Worm (Caenorhabditis elegans) whole organism, L4 larva: ENCODE results near the gene cab-1.

Source experiments
- F10B5.3 ChIP-seq: sonication (generic microtip); optimal IDR thresholded peaks from 2 replicates; lab custom pipeline; 2016; ENCODE audit warnings: mild to moderate bottlenecking, missing genetic modification characterization, missing compliant biosample characterization
- F44E2.7 ChIP-seq: fragments of 200-800 bp; sonication (Bioruptor generic); IDR thresholded peaks from 2 replicates; pipeline ENCODE4 v2.1.2; 2022; ENCODE audit warnings: missing genetic modification characterization, missing compliant biosample characterization
- F49E8.2 ChIP-seq: sonication (generic microtip); optimal IDR thresholded peaks from 2 replicates; lab custom pipeline; 2016; ENCODE audit warnings: missing compliant biosample characterization, mild to moderate bottlenecking, missing genetic modification characterization, borderline replicate concordance
- R02D3.7 ChIP-seq: fragments of 150-350 bp; sonication (generic microtip); optimal IDR thresholded peaks from 3 replicates; lab custom pipeline; 2014; ENCODE audit warnings: missing biosample characterization, missing genetic modification characterization
- T20F7.1 ChIP-seq: fragments of 200-800 bp; sonication (Bioruptor generic); optimal IDR thresholded peaks from 2 replicates; lab custom pipeline; 2018; ENCODE audit warnings: mild to moderate bottlenecking, missing genetic modification characterization, missing compliant biosample characterization
- T26A8.4 ChIP-seq: fragments of 200-800 bp; sonication (Bioruptor generic); IDR thresholded peaks from 2 replicates; pipeline ENCODE4 v1.3.6; 2022; ENCODE audit warnings: missing genetic modification characterization, missing compliant biosample characterization
- ZK337.2 ChIP-seq: fragments of 200-800 bp; sonication (Bioruptor generic); IDR thresholded peaks from 2 replicates; pipeline ENCODE4 v1.3.6; 2022; ENCODE audit warnings: missing genetic modification reagents, missing genetic modification characterization, missing compliant biosample characterization
- aha-1 ChIP-seq: fragments of 150-350 bp; peaks from one replicate; lab custom pipeline; 2014; ENCODE audit warnings: missing biosample characterization, missing genetic modification characterization
- arid-1 ChIP-seq: fragments of 200-800 bp; sonication (Bioruptor generic); conservative IDR thresholded peaks from 2 replicates; pipeline ENCODE4 v1.3.6; 2022; ENCODE audit warnings: missing genetic modification reagents, missing genetic modification characterization, missing compliant biosample characterization
- attf-4 ChIP-seq: sonication (generic microtip); optimal IDR thresholded peaks from 3 replicates; lab custom pipeline; 2017; ENCODE audit warnings: missing biosample characterization, missing genetic modification characterization
- ceh-28 ChIP-seq: fragments of 150-350 bp; optimal IDR thresholded peaks from 2 replicates; lab custom pipeline; 2014; ENCODE audit warnings: missing biosample characterization, missing genetic modification reagents, missing genetic modification characterization
- ceh-82 ChIP-seq: sonication (generic microtip); optimal IDR thresholded peaks from 2 replicates; lab custom pipeline; 2017; ENCODE audit warnings: missing biosample characterization, missing genetic modification characterization
- ces-1 ChIP-seq: fragments of 150-350 bp; sonication (generic microtip); optimal IDR thresholded peaks from 4 replicates; lab custom pipeline; 2014; ENCODE audit warnings: missing biosample characterization, missing genetic modification reagents, missing genetic modification characterization
- cey-2 ChIP-seq: sonication (generic microtip); optimal IDR thresholded peaks from 3 replicates; lab custom pipeline; 2017; ENCODE audit warnings: missing genetic modification characterization, mild to moderate bottlenecking, missing compliant biosample characterization, antibody characterized with exemption, borderline replicate concordance; ENCODE audit not compliant: insufficient read depth
- ctbp-1 ChIP-seq: fragments of 200-800 bp; sonication (Bioruptor generic); IDR thresholded peaks from 2 replicates; pipeline ENCODE4 v1.3.6; 2022; ENCODE audit warnings: missing genetic modification reagents, missing genetic modification characterization, missing compliant biosample characterization
- daf-16 ChIP-seq, 3 experiments: sonication (generic microtip); optimal IDR thresholded peaks; 2 replicates each; lab custom pipeline; 2016 to 2017; ENCODE audit warnings: missing genetic modification characterization in 3 of 3, missing genetic modification reagents in 3 of 3, mild to moderate bottlenecking in 2 of 3, missing compliant biosample characterization in 2 of 3, missing biosample characterization in 1 of 3, moderate library complexity in 1 of 3
- daf-19 ChIP-seq: fragments of 200-800 bp; sonication (Bioruptor generic); conservative IDR thresholded peaks from 2 replicates; pipeline ENCODE4 v1.3.6; 2022; ENCODE audit warnings: missing genetic modification characterization, missing compliant biosample characterization
- daf-8 ChIP-seq: fragments of 200-800 bp; sonication (Bioruptor generic); IDR thresholded peaks from 2 replicates; pipeline ENCODE4 v1.3.6; 2022; ENCODE audit warnings: missing genetic modification characterization, missing compliant biosample characterization
- dmd-9 ChIP-seq: fragments of 200-800 bp; sonication (Bioruptor generic); IDR thresholded peaks from 2 replicates; pipeline ENCODE4 v1.3.6; 2022; ENCODE audit warnings: missing genetic modification reagents, missing genetic modification characterization, missing compliant biosample characterization
- dve-1 ChIP-seq: sonication (generic microtip); optimal IDR thresholded peaks from 2 replicates; lab custom pipeline; 2017; ENCODE audit warnings: antibody characterized with exemption, mild to moderate bottlenecking, missing genetic modification characterization, missing compliant biosample characterization; ENCODE audit not compliant: insufficient read depth
- egl-27 ChIP-seq: sonication (generic microtip); optimal IDR thresholded peaks from 3 replicates; lab custom pipeline; 2017; ENCODE audit warnings: missing biosample characterization, missing genetic modification reagents, missing genetic modification characterization
- fkh-10 ChIP-seq: fragments of 150-350 bp; optimal IDR thresholded peaks from 2 replicates; lab custom pipeline; 2014; ENCODE audit warnings: missing biosample characterization, missing genetic modification reagents, missing genetic modification characterization
- hlh-11 ChIP-seq: fragments of 200-800 bp; sonication (Bioruptor generic); optimal IDR thresholded peaks from 2 replicates; lab custom pipeline; 2018; ENCODE audit warnings: mild to moderate bottlenecking, missing genetic modification characterization, missing compliant biosample characterization
- hlh-30 ChIP-seq: sonication (generic microtip); optimal IDR thresholded peaks from 2 replicates; lab custom pipeline; 2017; ENCODE audit warnings: antibody characterized with exemption, mild to moderate bottlenecking, missing genetic modification characterization, missing compliant biosample characterization; ENCODE audit not compliant: insufficient read depth
- lim-7 ChIP-seq: fragments of 200-800 bp; sonication (Bioruptor generic); IDR thresholded peaks from 2 replicates; pipeline ENCODE4 v1.3.6; 2022; ENCODE audit warnings: missing genetic modification characterization, missing compliant biosample characterization
- lin-15B ChIP-seq: fragments of 150-350 bp; sonication (generic microtip); optimal IDR thresholded peaks from 3 replicates; lab custom pipeline; 2014; ENCODE audit warnings: missing biosample characterization, missing genetic modification characterization
- lin-39 ChIP-seq: fragments of 150-350 bp; optimal IDR thresholded peaks from 2 replicates; lab custom pipeline; 2014; ENCODE audit warnings: missing biosample characterization, missing genetic modification reagents, missing genetic modification characterization
- lir-3 ChIP-seq: sonication (generic microtip); optimal IDR thresholded peaks from 2 replicates; lab custom pipeline; 2016; ENCODE audit warnings: mild to moderate bottlenecking, missing genetic modification characterization, missing compliant biosample characterization
- mdl-1 ChIP-seq, 2 experiments: fragments of 150-350 bp in 1 of 2; sonication (generic microtip) in 1 of 2; optimal IDR thresholded peaks; 2 replicates each; lab custom pipeline; 2014 to 2017; ENCODE audit warnings: missing biosample characterization in 2 of 2, missing genetic modification characterization in 2 of 2
- mxl-2 ChIP-seq: fragments of 200-800 bp; sonication (Bioruptor generic); conservative IDR thresholded peaks from 2 replicates; pipeline ENCODE4 v1.3.6; 2022; ENCODE audit warnings: missing genetic modification reagents, missing genetic modification characterization, missing compliant biosample characterization
- nhr-111 ChIP-seq: fragments of 200-800 bp; sonication (Bioruptor generic); optimal IDR thresholded peaks from 2 replicates; lab custom pipeline; 2018; ENCODE audit warnings: mild to moderate bottlenecking, missing genetic modification characterization, missing compliant biosample characterization
- nhr-28 ChIP-seq: fragments of 150-350 bp; optimal IDR thresholded peaks from 2 replicates; lab custom pipeline; 2014; ENCODE audit warnings: missing biosample characterization, missing genetic modification characterization
- nhr-6 ChIP-seq: fragments of 150-350 bp; optimal IDR thresholded peaks from 2 replicates; lab custom pipeline; 2014; ENCODE audit warnings: missing biosample characterization, missing genetic modification characterization
- pha-4 ChIP-seq, 2 experiments: fragments of 150-350 bp in 1 of 2; fragments of 200-800 bp in 1 of 2; sonication (Bioruptor generic) in 1 of 2; IDR thresholded peaks in 1 of 2; optimal IDR thresholded peaks in 1 of 2; 2 replicates each; pipeline versions ENCODE4 v1.3.6 to Lab custom; 2014 to 2022; ENCODE audit warnings: missing genetic modification characterization in 2 of 2, missing genetic modification reagents in 2 of 2, missing biosample characterization in 1 of 2, missing compliant biosample characterization in 1 of 2
- pqm-1 ChIP-seq: sonication (generic microtip); optimal IDR thresholded peaks from 2 replicates; lab custom pipeline; 2017; ENCODE audit warnings: missing biosample characterization, missing genetic modification characterization
- saeg-2 ChIP-seq: fragments of 200-800 bp; sonication (Bioruptor generic); IDR thresholded peaks from 2 replicates; pipeline ENCODE4 v1.3.6; 2022; ENCODE audit warnings: missing genetic modification reagents, missing genetic modification characterization, missing compliant biosample characterization
- vab-7 ChIP-seq: fragments of 200-800 bp; sonication (Bioruptor generic); IDR thresholded peaks from 2 replicates; pipeline ENCODE4 v1.3.6; 2022; ENCODE audit warnings: missing genetic modification reagents, missing genetic modification characterization, missing compliant biosample characterization
- zag-1 ChIP-seq: fragments of 150-350 bp; optimal IDR thresholded peaks from 2 replicates; lab custom pipeline; 2014; ENCODE audit warnings: missing biosample characterization, missing genetic modification characterization
- zfp-3 ChIP-seq: fragments of 200-800 bp; sonication (Bioruptor generic); conservative IDR thresholded peaks from 2 replicates; pipeline ENCODE4 v1.3.6; 2022; ENCODE audit warnings: missing genetic modification reagents, missing genetic modification characterization, missing compliant biosample characterization
- ztf-7 ChIP-seq: fragments of 150-350 bp; optimal IDR thresholded peaks from 2 replicates; lab custom pipeline; 2014; ENCODE audit warnings: missing biosample characterization, missing genetic modification characterization

The cab-1 gene

ce11 chrX:12225970-12226369 lies 13.3 kb upstream of the cab-1 start, which contains the start of gene cest-9.1:
Gene cest-9.1, plus strand, starts transcription at chrX:12226182.
- TF ChIP-seq pqm-1 (peak; percentile 23), daf-8 (GFP tag; lab: Robert Waterston, UW) (no peak), egl-27 (tag; lab: Kevin White, UChicago) (no peak), vab-7 (GFP tag; lab: Robert Waterston, UW) (no peak), zag-1 (tag; lab: Kevin White, UChicago) (no peak), pha-4 (GFP tag; IDR thresholded peaks at IDR 0.05; lab: Robert Waterston, UW) (no peak), pha-4 (tag; optimal IDR thresholded peaks at IDR 0.05; lab: Kevin White, UChicago) (no peak), saeg-2 (GFP tag; lab: Robert Waterston, UW) (no peak), nhr-28 (tag; lab: Kevin White, UChicago) (peak; percentile 51), lim-7 (GFP tag; lab: Robert Waterston, UW) (no peak), F44E2.7 (GFP tag; lab: Robert Waterston, UW) (no peak), ZK337.2 (GFP tag; lab: Robert Waterston, UW) (no peak), ztf-7 (no peak), ceh-82 (tag; lab: Kevin White, UChicago) (no peak), mdl-1 (tag; optimal IDR thresholded peaks at IDR 0.05; lab: Kevin White, UChicago) (no peak), fkh-10 (GFP tag; lab: Kevin White, UChicago) (no peak), daf-16 (GFP tag; optimal IDR thresholded peaks at IDR 0.05; lab: Kevin White, UChicago) (no peak), daf-16 (tag; optimal IDR thresholded peaks at IDR 0.05; lab: Kevin White, UChicago) (peak; percentile 97), ctbp-1 (GFP tag; lab: Robert Waterston, UW) (no peak), dve-1 (tag; lab: Kevin White, UChicago) (peak; percentile 50), lir-3 (tag; lab: Kevin White, UChicago) (no peak), zfp-3 (GFP tag; lab: Robert Waterston, UW) (no peak), lin-39 (tag; lab: Kevin White, UChicago) (no peak), cey-2 (tag; lab: Kevin White, UChicago) (no peak), arid-1 (GFP tag; lab: Robert Waterston, UW) (no peak), ceh-28 (tag; lab: Kevin White, UChicago) (no peak)
- TF ChIP-seq, all 104 proteins: peak for 4

ce11 chrX:12222723-12223122 lies 10.0 kb upstream of the cab-1 start:
- no peak for TF ChIP-seq T20F7.1 (GFP tag; lab: Kevin White, UChicago)
- TF ChIP-seq nhr-28 (tag; lab: Kevin White, UChicago), result peak; percentile 24
- no peak for TF ChIP-seq T26A8.4 (GFP tag; lab: Robert Waterston, UW)
- no peak for TF ChIP-seq daf-16 (GFP tag; optimal IDR thresholded peaks at IDR 0.05; lab: Kevin White, UChicago)
- TF ChIP-seq daf-16 (tag; optimal IDR thresholded peaks at IDR 0.05; lab: Kevin White, UChicago), result peak; percentile 95
- peak; percentile 36 for TF ChIP-seq hlh-11 (tag; lab: Kevin White, UChicago)
- TF ChIP-seq F49E8.2 (tag; lab: Kevin White, UChicago), result no peak
- TF ChIP-seq dve-1 (tag; lab: Kevin White, UChicago), result peak; percentile 63
- TF ChIP-seq zag-1 (tag; lab: Kevin White, UChicago), result no peak
- TF ChIP-seq pqm-1, result peak; percentile 19

ce11 chrX:12221817-12222216 lies 9.1 kb upstream of the cab-1 start, which contains the start of gene cest-9.2:
Gene cest-9.2, plus strand, starts transcription at chrX:12222117.
- TF ChIP-seq nhr-111 (GFP tag; lab: Kevin White, UChicago) (no peak), attf-4 (tag; lab: Kevin White, UChicago) (no peak), dmd-9 (GFP tag; lab: Robert Waterston, UW) (no peak), lir-3 (tag; lab: Kevin White, UChicago) (no peak), ces-1 (no peak), hlh-30 (tag; lab: Kevin White, UChicago) (no peak), nhr-6 (no peak), daf-19 (no peak), lin-15B (tag; lab: Kevin White, UChicago) (no peak), mxl-2 (GFP tag; lab: Robert Waterston, UW) (no peak), daf-16 (GFP tag; optimal IDR thresholded peaks at IDR 0.05; lab: Kevin White, UChicago) (no peak), daf-16 (tag; optimal IDR thresholded peaks at IDR 0.05; lab: Kevin White, UChicago) (peak; percentile 2), saeg-2 (GFP tag; lab: Robert Waterston, UW) (no peak), F10B5.3 (tag; lab: Kevin White, UChicago) (no peak), aha-1 (tag; lab: Kevin White, UChicago) (peak; percentile 28), R02D3.7 (no peak)
- TF ChIP-seq, all 104 proteins: peak for 2
